Fruit fly (Drosophila melanogaster): ENCODE results near the gene bbx.

bbx gene

DNA sequence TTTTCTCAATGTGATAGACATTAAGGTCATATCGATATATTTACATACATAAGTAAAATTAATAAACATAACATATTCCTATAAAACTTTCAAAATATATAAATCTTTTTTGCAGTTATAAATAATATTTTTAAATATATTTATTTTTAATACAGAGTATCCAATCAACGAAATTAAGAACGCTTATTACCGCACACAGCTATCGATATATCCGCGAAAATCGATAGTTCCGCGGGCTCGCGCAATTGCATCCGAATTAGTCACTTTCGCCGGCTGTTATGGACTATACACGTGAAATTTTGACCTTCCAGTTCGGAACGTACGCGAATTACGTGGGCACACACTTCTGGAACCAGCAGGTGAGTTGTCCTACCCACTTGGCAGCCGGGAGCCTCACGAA is 25.9 kb downstream of the bbx start, which contains the start of gene mst (continued):
- TF ChIP-seq Deaf1 (tag; optimal IDR thresholded peaks at IDR 0.05) (no peak), CG13123 (GFP tag; optimal IDR thresholded peaks at IDR 0.05) (no peak), pfk (GFP tag; optimal IDR thresholded peaks at IDR 0.05) (no peak), CG11560 (tag; IDR thresholded peaks at IDR 0.05) (no peak), CG31388 (GFP tag; optimal IDR thresholded peaks at IDR 0.05) (no peak), gem (tag; optimal IDR thresholded peaks at IDR 0.05) (no peak), CG43689 (GFP tag; IDR thresholded peaks at IDR 0.05) (no peak), D19B (GFP tag; optimal IDR thresholded peaks at IDR 0.05) (no peak), B-H2 (GFP tag; optimal IDR thresholded peaks at IDR 0.05) (no peak), Dad (GFP tag; optimal IDR thresholded peaks at IDR 0.05) (no peak), ATbp (GFP tag; optimal IDR thresholded peaks at IDR 0.05) (no peak), CG33213 (GFP tag; optimal IDR thresholded peaks at IDR 0.05) (no peak), CG16815 (GFP tag; optimal IDR thresholded peaks at IDR 0.05) (no peak)

DNA sequence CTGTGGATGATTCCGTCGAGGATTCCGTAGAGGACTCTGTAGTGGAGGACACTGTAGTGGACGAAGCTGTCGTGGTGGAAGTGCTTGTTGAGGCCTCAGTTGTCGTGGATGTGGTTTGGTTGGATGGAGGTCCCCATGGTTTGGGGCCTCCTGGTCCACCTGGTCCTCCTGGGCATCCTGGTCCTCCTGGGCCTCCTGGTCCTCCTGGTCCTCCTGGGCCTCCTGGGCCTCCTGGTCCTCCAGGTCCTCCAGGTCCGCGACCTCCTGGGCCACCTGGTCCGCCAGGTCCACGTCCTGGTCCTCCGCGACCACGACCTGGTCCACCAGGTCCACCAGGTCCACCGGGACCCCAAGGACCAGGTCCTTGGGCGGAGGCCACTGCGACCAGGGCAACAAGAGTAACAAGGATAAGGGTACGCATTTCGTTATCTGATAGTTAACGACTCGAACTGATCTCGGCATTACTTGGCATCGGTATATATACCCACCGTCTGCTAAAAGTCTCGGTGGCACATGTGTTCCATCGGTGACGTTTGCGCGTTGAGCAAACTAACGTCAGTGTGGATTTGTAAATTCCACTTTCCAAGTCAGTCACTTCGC is 34.1 kb downstream of the bbx start, which contains the start of gene lcs:
lcs (minus strand) TSS at position 457 of the 600 bp plus-strand sequence.
- TF ChIP-seq Hr39 (optimal IDR thresholded peaks at IDR 0.05) (peak; percentile 82), stc (GFP tag; IDR thresholded peaks at IDR 0.05) (no peak), chinmo (GFP tag; IDR thresholded peaks at IDR 0.05; ENCODE audit: partially characterized antibody) (no peak), cwo (GFP tag; optimal IDR thresholded peaks at IDR 0.05) (no peak), gro (GFP tag; optimal IDR thresholded peaks at IDR 0.05) (no peak)

DNA sequence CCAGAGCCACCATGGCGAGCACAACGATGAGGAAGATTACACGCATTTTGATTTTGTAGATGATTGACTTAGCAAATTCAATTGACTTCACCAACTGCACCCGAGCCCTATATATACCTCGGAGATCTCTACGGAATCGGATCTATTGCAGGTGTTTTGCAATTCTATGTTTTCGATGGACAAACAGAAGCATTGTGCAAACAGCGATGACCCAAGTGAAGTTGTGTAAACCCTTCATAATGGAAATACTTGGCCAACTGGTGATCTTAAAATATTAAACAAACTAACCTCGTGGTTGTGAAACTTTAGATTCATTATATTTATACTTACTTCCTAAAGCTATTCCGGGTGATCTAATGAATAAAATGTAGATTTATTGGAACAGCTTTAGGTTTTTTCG is 39.8 kb downstream of the bbx start, which contains the start of gene whe:
whe (minus strand) TSS at position 101 of the 400 bp plus-strand sequence.
- TF ChIP-seq ro (GFP tag; IDR thresholded peaks at IDR 0.05) (no peak), CG10979 (tag; optimal IDR thresholded peaks at IDR 0.05) (no peak), CG17802 (tag; optimal IDR thresholded peaks at IDR 0.05) (no peak), CG17186 (GFP tag; optimal IDR thresholded peaks at IDR 0.05) (no peak), CG12299 (tag; optimal IDR thresholded peaks at IDR 0.05) (no peak), CG17385 (GFP tag; optimal IDR thresholded peaks at IDR 0.05) (no peak), CG32532 (GFP tag; IDR thresholded peaks at IDR 0.05) (no peak), ap (GFP tag; IDR thresholded peaks at IDR 0.05) (no peak), CG11695 (GFP tag; IDR thresholded peaks at IDR 0.05) (no peak), dm (GFP tag; optimal IDR thresholded peaks at IDR 0.05) (no peak), cato (GFP tag; optimal IDR thresholded peaks at IDR 0.05; ENCODE audit: borderline replicate concordance) (no peak), Rfx (GFP tag; IDR thresholded peaks at IDR 0.05) (no peak), ci (GFP tag; IDR thresholded peaks at IDR 0.05) (no peak), CG8281 (tag; optimal IDR thresholded peaks at IDR 0.05) (no peak), CG5180 (GFP tag; optimal IDR thresholded peaks at IDR 0.05) (no peak), Drgx (GFP tag; IDR thresholded peaks at IDR 0.05) (no peak)

Measured in whole organism, embryonic.